Fruit fly (Drosophila melanogaster): ENCODE measurements around the gene CG11584.

The CG11584 gene

dm6 chrX:14211250-14211944, 30.6 kb downstream of the CG11584 start (continued):
- TF ChIP-seq CG11504 (tag; optimal IDR thresholded peaks at IDR 0.05) (peak; percentile 28), Myb (GFP tag; optimal IDR thresholded peaks at IDR 0.05) (no peak), Jarid2 (GFP tag; optimal IDR thresholded peaks at IDR 0.05) (peak; percentile 85), Sox102F (GFP tag; optimal IDR thresholded peaks at IDR 0.05) (peak; percentile 11), CG30403 (GFP tag; optimal IDR thresholded peaks at IDR 0.05) (peak; percentile 26), cas (GFP tag; IDR thresholded peaks at IDR 0.05) (no peak), tup (GFP tag; optimal IDR thresholded peaks at IDR 0.05) (no peak), Hr51 (GFP tag; optimal IDR thresholded peaks at IDR 0.05) (peak in 1 of 2 experiments; percentile 21), Meics (GFP tag; optimal IDR thresholded peaks at IDR 0.05) (peak; percentile 3), ind (GFP tag; optimal IDR thresholded peaks at IDR 0.05) (no peak), tio (GFP tag; optimal IDR thresholded peaks at IDR 0.05) (peak; percentile 6), grau (tag; optimal IDR thresholded peaks at IDR 0.05) (peak; percentile 12), CG33213 (GFP tag; optimal IDR thresholded peaks at IDR 0.05) (no peak), CG13287 (GFP tag; IDR thresholded peaks at IDR 0.05; ENCODE audit: partially characterized antibody) (peak; percentile 46; the same call in 1 of the 2 replicates), CG3163 (GFP tag; optimal IDR thresholded peaks at IDR 0.05) (peak; percentile 68), Oli (tag; optimal IDR thresholded peaks at IDR 0.05) (peak; percentile 25), PHDP (tag; optimal IDR thresholded peaks at IDR 0.05) (peak; percentile 1), Adf1 (GFP tag; IDR thresholded peaks at IDR 0.05) (peak; percentile 90), Sry-β (GFP tag; optimal IDR thresholded peaks at IDR 0.05) (no peak), CG5180 (GFP tag; optimal IDR thresholded peaks at IDR 0.05) (peak; percentile 22), CG2116 (GFP tag; optimal IDR thresholded peaks at IDR 0.05) (peak; percentile 12), run (tag; optimal IDR thresholded peaks at IDR 0.05) (no peak), CG9437 (GFP tag; optimal IDR thresholded peaks at IDR 0.05) (peak; percentile 7), Gsc (GFP tag; IDR thresholded peaks at IDR 0.05) (no peak), CG3838 (GFP tag; optimal IDR thresholded peaks at IDR 0.05) (peak; percentile 23), lab (GFP tag; optimal IDR thresholded peaks at IDR 0.05) (peak; percentile 37), CG31441 (GFP tag; IDR thresholded peaks at IDR 0.05) (0 out of 2 replicates have a peak, but pooled peaks have one; percentile 10), stwl (tag; optimal IDR thresholded peaks at IDR 0.05) (peak; percentile 20), CG18619 (GFP tag; optimal IDR thresholded peaks at IDR 0.05) (peak; percentile 1), sd (tag; optimal IDR thresholded peaks at IDR 0.05) (peak; percentile 2), zf30C (GFP tag; optimal IDR thresholded peaks at IDR 0.05) (peak; percentile 2), CG7556 (GFP tag; optimal IDR thresholded peaks at IDR 0.05) (peak; percentile 3), Sox100B (GFP tag; optimal IDR thresholded peaks at IDR 0.05) (peak; percentile 14), sens (GFP tag) (peak; percentile 39), vvl (GFP tag; IDR thresholded peaks at IDR 0.05) (peak; percentile 44; the same call in 1 of the 2 replicates), crc (GFP tag; optimal IDR thresholded peaks at IDR 0.05) (no peak), Deaf1 (tag; optimal IDR thresholded peaks at IDR 0.05) (peak; percentile 76), caup (GFP tag; optimal IDR thresholded peaks at IDR 0.05; ENCODE audit: severe bottlenecking) (peak; percentile 1), Rfx (GFP tag; IDR thresholded peaks at IDR 0.05) (peak; percentile 31; the same call in 1 of the 2 replicates), cg (GFP tag; optimal IDR thresholded peaks at IDR 0.05) (peak; percentile 45), gem (tag; optimal IDR thresholded peaks at IDR 0.05) (peak; percentile 35), CG11456 (GFP tag; IDR thresholded peaks at IDR 0.05) (no peak), sqz (GFP tag; optimal IDR thresholded peaks at IDR 0.05) (peak; percentile 1), CG6791 (GFP tag; IDR thresholded peaks at IDR 0.05; ENCODE audit: partially characterized antibody) (peak; percentile 50; the same call in 1 of the 3 replicates), Med (GFP tag) (peak; percentile 81), CG17361 (GFP tag; IDR thresholded peaks at IDR 0.05) (peak; percentile 57; the same call in 2 of the 3 replicates)
